Worm (Caenorhabditis elegans) whole organism, midembryonic: Measurements from ENCODE around the gene C27F2.9.

ENCODE experiments used
- cog-1 ChIP-seq: sonication (generic microtip); optimal IDR thresholded peaks from 2 replicates; lab custom pipeline; 2016; ENCODE audit warnings: missing genetic modification characterization, missing compliant biosample characterization
- flt-1 ChIP-seq: fragments of 200-800 bp; sonication (Bioruptor generic); IDR thresholded peaks from 2 replicates; pipeline ENCODE4 v1.3.6; 2022; ENCODE audit warnings: missing genetic modification characterization, missing compliant biosample characterization
- med-1 ChIP-seq: sonication (generic microtip); optimal IDR thresholded peaks from 2 replicates; lab custom pipeline; 2017; ENCODE audit warnings: missing genetic modification characterization, mild to moderate bottlenecking, missing compliant biosample characterization, antibody characterized with exemption, missing genetic modification reagents; ENCODE audit not compliant: insufficient read depth

DNA sequence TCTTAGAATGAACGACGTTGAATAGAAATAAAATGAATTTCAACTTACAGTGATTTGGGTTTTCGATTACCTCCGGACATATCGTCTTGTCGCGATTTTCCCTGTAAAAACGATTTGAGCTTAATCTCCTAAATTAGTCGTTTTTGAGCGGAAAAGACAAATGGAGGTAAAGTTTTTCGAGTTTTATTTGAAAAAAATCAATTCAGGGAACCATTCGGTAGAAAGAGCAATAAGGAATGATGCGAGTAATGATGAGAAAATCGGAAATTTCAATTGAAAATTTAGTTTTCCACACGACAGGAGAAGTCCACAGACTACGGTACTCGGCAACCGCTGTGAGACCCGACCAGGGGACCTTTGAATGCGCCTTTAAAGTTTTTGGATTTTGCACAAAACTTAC lies 39.4 kb upstream of the C27F2.9 start, which contains the start of gene R144.10:
- no peak for TF ChIP-seq flt-1
- no peak for TF ChIP-seq cog-1 (tag; lab: Kevin White, UChicago)
- no peak for TF ChIP-seq med-1 (GFP tag; lab: Kevin White, UChicago)
